Worm (Caenorhabditis elegans): ENCODE measurements around the gene C23H5.12.

- TF ChIP-seq aly-1 (tag; optimal IDR thresholded peaks at IDR 0.05) (no peak), ama-1 (optimal IDR thresholded peaks at IDR 0.05) (no peak), flt-1 (GFP tag; IDR thresholded peaks at IDR 0.05) (no peak), hmg-4 (GFP tag; optimal IDR thresholded peaks at IDR 0.05) (no peak), ceh-13 (GFP tag; optimal IDR thresholded peaks at IDR 0.05) (no peak), tbx-37 (GFP tag; conservative IDR thresholded peaks at IDR 0.05) (no peak), tbx-11 (GFP tag; IDR thresholded peaks at IDR 0.05) (no peak)
Observed at ce11 chrIV:2149247-2149756, 16.0 kb downstream of the C23H5.12 start, which contains the start of gene C54E4.5.
